Worm (Caenorhabditis elegans) whole organism, young adult: Measurements from ENCODE around the gene str-233.

Experiments used
- D2030.7 ChIP-seq: fragments of 200-800 bp; sonication (Bioruptor generic); IDR thresholded peaks from 2 replicates; pipeline ENCODE4 v1.3.6; 2022; ENCODE audit warnings: missing genetic modification reagents, missing genetic modification characterization, missing compliant biosample characterization
- F37B4.10 ChIP-seq: fragments of 200-800 bp; sonication (Bioruptor generic); IDR thresholded peaks from 2 replicates; pipeline ENCODE4 v1.3.6; 2022; ENCODE audit warnings: missing genetic modification characterization, missing compliant biosample characterization
- F52B5.7 ChIP-seq: sonication (generic microtip); optimal IDR thresholded peaks from 2 replicates; lab custom pipeline; 2016; ENCODE audit warnings: mild to moderate bottlenecking, missing genetic modification characterization, missing compliant biosample characterization
- F57C9.4 ChIP-seq: sonication (generic microtip); optimal IDR thresholded peaks from 2 replicates; lab custom pipeline; 2017; ENCODE audit warnings: mild to moderate bottlenecking, missing genetic modification characterization, missing compliant biosample characterization
- Y67H2A.10 ChIP-seq: fragments of 200-800 bp; sonication (Bioruptor generic); conservative IDR thresholded peaks from 2 replicates; pipeline ENCODE4 v1.3.6; 2022; ENCODE audit warnings: missing genetic modification reagents, missing genetic modification characterization, missing compliant biosample characterization
- Y79H2A.3 ChIP-seq: fragments of 200-800 bp; sonication (Bioruptor generic); conservative IDR thresholded peaks from 2 replicates; pipeline ENCODE4 v1.3.6; 2022; ENCODE audit warnings: missing genetic modification reagents, missing genetic modification characterization, missing compliant biosample characterization
- akir-1 ChIP-seq: fragments of 200-800 bp; sonication (Bioruptor generic); optimal IDR thresholded peaks from 2 replicates; lab custom pipeline; 2018; ENCODE audit warnings: mild to moderate bottlenecking, missing genetic modification characterization, moderate library complexity, missing compliant biosample characterization
- attf-6 ChIP-seq: fragments of 200-800 bp; sonication (Bioruptor generic); IDR thresholded peaks from 2 replicates; pipeline ENCODE4 v1.3.6; 2022; ENCODE audit warnings: missing genetic modification reagents, missing genetic modification characterization, missing compliant biosample characterization
- ceh-40 ChIP-seq: fragments of 200-800 bp; sonication (Bioruptor generic); IDR thresholded peaks from 2 replicates; pipeline ENCODE4 v1.3.6; 2022; ENCODE audit warnings: missing genetic modification characterization, missing compliant biosample characterization
- ceh-79 ChIP-seq: sonication (generic microtip); optimal IDR thresholded peaks from 2 replicates; lab custom pipeline; 2017; ENCODE audit warnings: mild to moderate bottlenecking, missing genetic modification characterization, missing compliant biosample characterization
- chd-7 ChIP-seq: sonication (generic microtip); optimal IDR thresholded peaks from 2 replicates; lab custom pipeline; 2016; ENCODE audit warnings: mild to moderate bottlenecking, missing genetic modification characterization, moderate library complexity, missing compliant biosample characterization
- dpl-1 ChIP-seq: fragments of 150-350 bp; optimal IDR thresholded peaks from 2 replicates; lab custom pipeline; 2014; ENCODE audit warnings: missing biosample characterization, missing genetic modification reagents, missing genetic modification characterization
- efl-1 ChIP-seq: fragments of 150-350 bp; optimal IDR thresholded peaks from 2 replicates; lab custom pipeline; 2014; ENCODE audit warnings: missing biosample characterization, missing genetic modification reagents, missing genetic modification characterization
- hlh-12 ChIP-seq: sonication (generic microtip); optimal IDR thresholded peaks from 2 replicates; lab custom pipeline; 2016; ENCODE audit warnings: missing genetic modification characterization, missing compliant biosample characterization
- hsf-1 ChIP-seq: fragments of 200-800 bp; sonication (Bioruptor generic); IDR thresholded peaks from 2 replicates; pipeline ENCODE4 v1.3.6; 2022; ENCODE audit warnings: missing genetic modification reagents, missing genetic modification characterization, missing compliant biosample characterization
- lin-54 ChIP-seq: fragments of 200-800 bp; sonication (Bioruptor generic); optimal IDR thresholded peaks from 2 replicates; lab custom pipeline; 2018; ENCODE audit warnings: mild to moderate bottlenecking, missing genetic modification characterization, missing compliant biosample characterization
- madf-6 ChIP-seq: fragments of 200-800 bp; sonication (Bioruptor generic); IDR thresholded peaks from 2 replicates; pipeline ENCODE4 v1.3.6; 2022; ENCODE audit warnings: missing genetic modification reagents, missing genetic modification characterization, missing compliant biosample characterization
- madf-8 ChIP-seq: fragments of 200-800 bp; sonication (Bioruptor generic); conservative IDR thresholded peaks from 2 replicates; pipeline ENCODE4 v1.3.6; 2022; ENCODE audit warnings: missing genetic modification reagents, missing genetic modification characterization, missing compliant biosample characterization
- mcd-1 ChIP-seq: fragments of 200-800 bp; sonication (Bioruptor generic); IDR thresholded peaks from 2 replicates; pipeline ENCODE4 v1.3.6; 2022; ENCODE audit warnings: missing genetic modification reagents, missing genetic modification characterization, missing compliant biosample characterization
- nfya-1 ChIP-seq: sonication (generic microtip); optimal IDR thresholded peaks from 2 replicates; lab custom pipeline; 2017; ENCODE audit warnings: antibody characterized with exemption, missing compliant biosample characterization, missing genetic modification characterization, borderline replicate concordance; ENCODE audit not compliant: insufficient read depth
- rcor-1 ChIP-seq: fragments of 200-800 bp; sonication (Bioruptor generic); IDR thresholded peaks from 2 replicates; pipeline ENCODE4 v1.3.6; 2022; ENCODE audit warnings: missing genetic modification reagents, missing genetic modification characterization, missing compliant biosample characterization
- sdz-38 ChIP-seq: sonication (generic microtip); optimal IDR thresholded peaks from 2 replicates; lab custom pipeline; 2016; ENCODE audit warnings: missing genotype, missing genetic modification characterization, missing compliant biosample characterization
- snpc-1.1 ChIP-seq: sonication (generic microtip); optimal IDR thresholded peaks from 2 replicates; lab custom pipeline; 2017; ENCODE audit warnings: missing genetic modification characterization, mild to moderate bottlenecking, missing compliant biosample characterization, antibody characterized with exemption, moderate library complexity, missing genotype, missing genetic modification reagents; ENCODE audit not compliant: insufficient read depth
- snpc-3.4 ChIP-seq: sonication (generic microtip); optimal IDR thresholded peaks from 2 replicates; lab custom pipeline; 2017; ENCODE audit warnings: missing genetic modification characterization, mild to moderate bottlenecking, missing compliant biosample characterization, antibody characterized with exemption, moderate library complexity, missing genotype, missing genetic modification reagents
- snpc-4 ChIP-seq, 5 experiments: fragments of 150-350 bp in 1 of 5; sonication (generic microtip) in 4 of 5; optimal IDR thresholded peaks; 2 replicates each; lab custom pipeline; 2014 to 2018; ENCODE audit warnings: missing genetic modification characterization in 5 of 5, missing biosample characterization in 3 of 5, antibody characterized with exemption in 2 of 5, mild to moderate bottlenecking in 2 of 5, missing compliant biosample characterization in 2 of 5, missing genotype in 2 of 5, moderate library complexity in 2 of 5, missing genetic modification reagents in 1 of 5
- sptf-2 ChIP-seq: fragments of 200-800 bp; sonication (Bioruptor generic); optimal IDR thresholded peaks from 2 replicates; lab custom pipeline; 2018; ENCODE audit warnings: mild to moderate bottlenecking, missing genetic modification characterization, missing compliant biosample characterization
- xnd-1 ChIP-seq: sonication (generic microtip); optimal IDR thresholded peaks from 2 replicates; lab custom pipeline; 2016; ENCODE audit warnings: missing genotype, missing genetic modification reagents, missing genetic modification characterization, missing compliant biosample characterization
- ztf-18 ChIP-seq: sonication (generic microtip); optimal IDR thresholded peaks from 2 replicates; lab custom pipeline; 2016; ENCODE audit warnings: missing genotype, mild to moderate bottlenecking, missing genetic modification characterization, missing compliant biosample characterization
- ztf-26 ChIP-seq: sonication (generic microtip); optimal IDR thresholded peaks from 2 replicates; lab custom pipeline; 2017; ENCODE audit warnings: missing genetic modification characterization, missing compliant biosample characterization
- ztf-6 ChIP-seq: fragments of 200-800 bp; sonication (Bioruptor generic); IDR thresholded peaks from 2 replicates; pipeline ENCODE4 v1.3.6; 2022; ENCODE audit warnings: missing genetic modification reagents, missing genetic modification characterization, missing compliant biosample characterization

Gene str-233

DNA sequence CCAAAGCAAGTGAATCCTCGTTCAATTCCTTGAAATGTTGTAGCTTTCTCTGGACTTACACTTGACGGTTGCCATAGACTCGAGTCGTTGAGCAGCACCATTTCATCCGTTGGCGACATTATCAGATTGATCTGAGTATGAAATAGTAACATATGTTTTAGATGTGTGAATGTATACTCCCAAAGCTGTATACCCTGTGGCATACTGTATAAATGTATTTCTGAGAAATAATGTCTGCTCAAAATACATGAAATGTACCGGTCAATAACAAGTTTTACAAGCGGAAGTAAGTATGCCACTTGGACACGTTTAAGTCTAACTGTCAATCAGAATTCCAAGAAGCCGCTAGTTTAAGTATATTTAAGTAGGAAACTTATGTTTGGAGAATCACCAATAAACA, at the start of gene str-233:
Gene str-233, minus strand, starts transcription at position 101 of the 400 bp plus-strand sequence.
- no peak for TF ChIP-seq F57C9.4 (tag; lab: Kevin White, UChicago)
- TF ChIP-seq snpc-1.1 (tag; lab: Kevin White, UChicago), result no peak
- no peak for TF ChIP-seq F52B5.7
- no peak for TF ChIP-seq hlh-12 (tag; lab: Kevin White, UChicago)
- TF ChIP-seq akir-1 (GFP tag; lab: Kevin White, UChicago), result no peak

DNA sequence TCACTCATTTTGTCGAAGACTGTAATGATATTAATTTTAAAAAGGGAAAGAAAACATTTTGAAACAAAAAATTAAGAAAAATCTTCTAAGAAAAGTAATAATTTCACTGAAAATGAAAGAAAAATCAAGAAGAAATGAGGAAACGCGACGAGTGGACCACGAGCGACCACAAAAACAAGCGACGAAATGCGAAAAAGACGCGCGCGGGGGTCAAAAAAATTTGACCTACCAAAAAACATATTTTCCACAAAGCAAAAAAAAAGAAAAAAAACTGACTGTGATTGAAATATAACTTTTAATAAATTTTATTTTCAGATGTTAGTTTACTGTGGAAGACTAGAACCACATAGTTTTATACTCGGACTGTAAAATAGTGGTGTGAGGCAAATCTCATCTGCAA, 49.4 kb upstream of the str-233 start, which contains the start of gene F14H3.6:
Gene F14H3.6, minus strand, starts transcription at position 22 of the 400 bp plus-strand sequence.
- TF ChIP-seq snpc-3.4 (tag; lab: Kevin White, UChicago) (no peak), rcor-1 (GFP tag; lab: Robert Waterston, UW) (no peak), D2030.7 (peak; percentile 20; the same call in 1 of the 2 replicates), efl-1 (GFP tag; lab: Kevin White, UChicago) (peak; percentile 86), snpc-4 (GFP tag; optimal IDR thresholded peaks at IDR 0.05; lab: Kevin White, UChicago) (no peak), snpc-4 (tag; optimal IDR thresholded peaks at IDR 0.05; lab: Kevin White, UChicago) (no peak), madf-6 (GFP tag; lab: Robert Waterston, UW) (peak; percentile 86), madf-8 (GFP tag; lab: Robert Waterston, UW) (peak; percentile 75), xnd-1 (tag; lab: Kevin White, UChicago) (peak; percentile 44), dpl-1 (peak; percentile 69), F52B5.7 (no peak)

- no peak for TF ChIP-seq ztf-26 (tag; lab: Kevin White, UChicago)
- peak; percentile 38 for TF ChIP-seq snpc-3.4 (tag; lab: Kevin White, UChicago)
- 0 out of 2 replicates have a peak, but pooled peaks have one; percentile 26 for TF ChIP-seq madf-8 (GFP tag; lab: Robert Waterston, UW)
- TF ChIP-seq dpl-1, result peak; percentile 46
- 0 out of 2 replicates have a peak, but pooled peaks have one; percentile 54 for TF ChIP-seq hsf-1 (GFP tag; lab: Robert Waterston, UW)
- TF ChIP-seq nfya-1 (tag; lab: Kevin White, UChicago), result no peak
- TF ChIP-seq madf-6 (GFP tag; lab: Robert Waterston, UW), result peak; percentile 71
- 0 out of 2 replicates have a peak, but pooled peaks have one; percentile 7 for TF ChIP-seq attf-6
- TF ChIP-seq efl-1 (GFP tag; lab: Kevin White, UChicago), result peak; percentile 69
- 0 out of 2 replicates have a peak, but pooled peaks have one; percentile 26 for TF ChIP-seq Y79H2A.3 (GFP tag; lab: Robert Waterston, UW)
Observed at ce11 chrV:16057010-16057463, 47.6 kb upstream of the str-233 start, which contains the start of gene F14H3.5. Gene F14H3.5 (minus strand): TSS chrV:16057060.

- TF ChIP-seq ztf-6 (GFP tag; lab: Robert Waterston, UW) (no peak), dpl-1 (peak; percentile 5), F52B5.7 (no peak), ceh-40 (GFP tag; lab: Robert Waterston, UW) (no peak), chd-7 (tag; lab: Kevin White, UChicago) (no peak), mcd-1 (GFP tag; lab: Robert Waterston, UW) (no peak), F37B4.10 (GFP tag; lab: Robert Waterston, UW) (no peak), sdz-38 (tag; lab: Kevin White, UChicago) (no peak), xnd-1 (tag; lab: Kevin White, UChicago) (peak; percentile 42), madf-6 (GFP tag; lab: Robert Waterston, UW) (peak; percentile 88), lin-54 (GFP tag; lab: Kevin White, UChicago) (no peak), Y67H2A.10 (no peak), snpc-4 (GFP tag; optimal IDR thresholded peaks at IDR 0.05; lab: Kevin White, UChicago) (no peak), snpc-4 (tag; optimal IDR thresholded peaks at IDR 0.05; lab: Kevin White, UChicago) (no peak), hlh-12 (tag; lab: Kevin White, UChicago) (no peak), ceh-79 (tag; lab: Kevin White, UChicago) (no peak), madf-8 (GFP tag; lab: Robert Waterston, UW) (peak; percentile 69), ztf-26 (tag; lab: Kevin White, UChicago) (no peak), sptf-2 (GFP tag; lab: Kevin White, UChicago) (no peak), ztf-18 (tag; lab: Kevin White, UChicago) (no peak), efl-1 (GFP tag; lab: Kevin White, UChicago) (peak; percentile 62)
Observed at ce11 chrV:16055031-16055430, 45.6 kb upstream of the str-233 start, which contains the start of gene F14H3.4. Gene F14H3.4 (minus strand): TSS chrV:16055072.
